Worm (Caenorhabditis elegans) whole organism, L4 larva: ENCODE measurements around the gene C27A7.9.

Experiments
- F26F4.8 ChIP-seq: fragments of 200-800 bp; sonication (Bioruptor generic); conservative IDR thresholded peaks from 2 replicates; pipeline ENCODE4 v1.3.6; 2022; ENCODE audit warnings: missing genetic modification characterization, missing compliant biosample characterization
- Y48G9A.11 ChIP-seq: fragments of 200-800 bp; sonication (Bioruptor generic); IDR thresholded peaks from 2 replicates; pipeline ENCODE4 v1.3.6; 2022; ENCODE audit warnings: missing genetic modification reagents, missing genetic modification characterization, missing compliant biosample characterization
- ces-1 ChIP-seq: fragments of 150-350 bp; sonication (generic microtip); optimal IDR thresholded peaks from 4 replicates; lab custom pipeline; 2014; ENCODE audit warnings: missing biosample characterization, missing genetic modification reagents, missing genetic modification characterization
- duxl-1 ChIP-seq: sonication (generic microtip); optimal IDR thresholded peaks from 2 replicates; lab custom pipeline; 2016; ENCODE audit warnings: mild to moderate bottlenecking, missing genetic modification characterization, moderate library complexity, missing compliant biosample characterization; ENCODE audit not compliant: poor library complexity
- nhr-25 ChIP-seq: sonication (generic microtip); optimal IDR thresholded peaks from 2 replicates; lab custom pipeline; 2017; ENCODE audit warnings: missing genetic modification characterization, mild to moderate bottlenecking, missing compliant biosample characterization, antibody characterized with exemption, moderate library complexity, borderline replicate concordance; ENCODE audit not compliant: insufficient read depth
- pha-4 ChIP-seq, 2 experiments: fragments of 150-350 bp in 1 of 2; fragments of 200-800 bp in 1 of 2; sonication (Bioruptor generic) in 1 of 2; IDR thresholded peaks in 1 of 2; optimal IDR thresholded peaks in 1 of 2; 2 replicates each; pipeline versions ENCODE4 v1.3.6 to Lab custom; 2014 to 2022; ENCODE audit warnings: missing genetic modification characterization in 2 of 2, missing genetic modification reagents in 2 of 2, missing biosample characterization in 1 of 2, missing compliant biosample characterization in 1 of 2

ce11 chrV:12153784-12154183 is 670 bp downstream of the C27A7.9 start:
- no peak for TF ChIP-seq Y48G9A.11 (GFP tag; lab: Robert Waterston, UW)
- TF ChIP-seq F26F4.8 (GFP tag; lab: Robert Waterston, UW), result no peak
- no peak for TF ChIP-seq nhr-25 (tag; lab: Kevin White, UChicago)
- no peak for TF ChIP-seq ces-1 (GFP tag; lab: Kevin White, UChicago)
- no peak for TF ChIP-seq pha-4 (GFP tag; IDR thresholded peaks at IDR 0.05; lab: Robert Waterston, UW)
- no peak for TF ChIP-seq pha-4 (tag; optimal IDR thresholded peaks at IDR 0.05; lab: Kevin White, UChicago)
- no peak for TF ChIP-seq duxl-1
